Worm (Caenorhabditis elegans) whole organism, late embryonic: Measurements from ENCODE around the gene srsx-5.

ENCODE experiments used
- C38D4.7 ChIP-seq: fragments of 200-800 bp; sonication (Bioruptor generic); optimal IDR thresholded peaks from 2 replicates; lab custom pipeline; 2018; ENCODE audit warnings: mild to moderate bottlenecking, missing genetic modification characterization, moderate library complexity, missing compliant biosample characterization
- F13H6.1 ChIP-seq: sonication (generic microtip); optimal IDR thresholded peaks from 2 replicates; lab custom pipeline; 2016; ENCODE audit warnings: missing genetic modification characterization, missing compliant biosample characterization
- K02D7.2 ChIP-seq: sonication (generic microtip); optimal IDR thresholded peaks from 2 replicates; lab custom pipeline; 2017; ENCODE audit warnings: mild to moderate bottlenecking, missing genetic modification characterization, missing compliant biosample characterization
- K09A11.1 ChIP-seq: sonication (generic microtip); optimal IDR thresholded peaks from 2 replicates; lab custom pipeline; 2017; ENCODE audit warnings: antibody characterized with exemption, mild to moderate bottlenecking, missing genetic modification characterization, missing compliant biosample characterization; ENCODE audit not compliant: insufficient read depth
- Y22D7AL.16 ChIP-seq: sonication (generic microtip); optimal IDR thresholded peaks from 2 replicates; lab custom pipeline; 2016; ENCODE audit warnings: missing genetic modification characterization, missing compliant biosample characterization
- ahr-1 ChIP-seq: sonication (generic microtip); optimal IDR thresholded peaks from 2 replicates; lab custom pipeline; 2016; ENCODE audit warnings: missing genetic modification characterization, missing compliant biosample characterization
- ama-1 ChIP-seq: fragments of 150-350 bp; optimal IDR thresholded peaks from 2 replicates; lab custom pipeline; 2014
- ceh-14 ChIP-seq: sonication (generic microtip); optimal IDR thresholded peaks from 2 replicates; lab custom pipeline; 2016; ENCODE audit warnings: missing genotype, missing genetic modification characterization, missing compliant biosample characterization
- ceh-18 ChIP-seq: sonication (generic microtip); optimal IDR thresholded peaks from 2 replicates; lab custom pipeline; 2016; ENCODE audit warnings: missing genetic modification characterization, missing compliant biosample characterization
- ceh-19 ChIP-seq: fragments of 200-800 bp; sonication (Bioruptor generic); optimal IDR thresholded peaks from 2 replicates; lab custom pipeline; 2018; ENCODE audit warnings: mild to moderate bottlenecking, missing genetic modification characterization, missing compliant biosample characterization
- ceh-2 ChIP-seq: sonication (generic microtip); optimal IDR thresholded peaks from 2 replicates; lab custom pipeline; 2016; ENCODE audit warnings: missing genotype, missing genetic modification characterization, missing compliant biosample characterization
- ceh-30 ChIP-seq: fragments of 150-350 bp; optimal IDR thresholded peaks from 2 replicates; lab custom pipeline; 2014; ENCODE audit warnings: missing biosample characterization, missing genetic modification characterization
- ceh-31 ChIP-seq: sonication (generic microtip); optimal IDR thresholded peaks from 2 replicates; lab custom pipeline; 2016; ENCODE audit warnings: missing genetic modification characterization, missing compliant biosample characterization
- ceh-45 ChIP-seq: fragments of 200-800 bp; sonication (Bioruptor generic); IDR thresholded peaks from 2 replicates; pipeline ENCODE4 v1.3.6; 2022; ENCODE audit warnings: missing genetic modification reagents, missing genetic modification characterization, missing compliant biosample characterization
- ceh-48 ChIP-seq: sonication (generic microtip); optimal IDR thresholded peaks from 2 replicates; lab custom pipeline; 2016; ENCODE audit warnings: missing genetic modification characterization, inconsistent platforms, missing compliant biosample characterization
- ceh-6 ChIP-seq: fragments of 200-800 bp; sonication (Bioruptor generic); optimal IDR thresholded peaks from 2 replicates; lab custom pipeline; 2018; ENCODE audit warnings: mild to moderate bottlenecking, missing genetic modification characterization, missing compliant biosample characterization
- ceh-9 ChIP-seq: sonication (generic microtip); optimal IDR thresholded peaks from 2 replicates; lab custom pipeline; 2016; ENCODE audit warnings: mild to moderate bottlenecking, missing genetic modification characterization, inconsistent platforms, missing compliant biosample characterization
- dmd-4 ChIP-seq: sonication (generic microtip); optimal IDR thresholded peaks from 2 replicates; lab custom pipeline; 2016; ENCODE audit warnings: borderline replicate concordance, missing genetic modification characterization, missing compliant biosample characterization
- dve-1 ChIP-seq: sonication (generic microtip); optimal IDR thresholded peaks from 2 replicates; lab custom pipeline; 2017; ENCODE audit warnings: antibody characterized with exemption, mild to moderate bottlenecking, missing genetic modification characterization, missing compliant biosample characterization
- elt-2 ChIP-seq: sonication (generic microtip); optimal IDR thresholded peaks from 2 replicates; lab custom pipeline; 2016; ENCODE audit warnings: missing genetic modification reagents, missing genetic modification characterization, missing compliant biosample characterization
- elt-4 ChIP-seq: sonication (generic microtip); optimal IDR thresholded peaks from 2 replicates; lab custom pipeline; 2016; ENCODE audit warnings: missing genetic modification characterization, missing compliant biosample characterization
- eyg-1 ChIP-seq: sonication (generic microtip); optimal IDR thresholded peaks from 2 replicates; lab custom pipeline; 2016; ENCODE audit warnings: missing genotype, missing genetic modification characterization, missing compliant biosample characterization
- fax-1 ChIP-seq: sonication (generic microtip); optimal IDR thresholded peaks from 2 replicates; lab custom pipeline; 2016; ENCODE audit warnings: missing genotype, missing genetic modification characterization, missing compliant biosample characterization
- hlh-13 ChIP-seq: fragments of 200-800 bp; sonication (Bioruptor generic); optimal IDR thresholded peaks from 2 replicates; lab custom pipeline; 2018; ENCODE audit warnings: mild to moderate bottlenecking, missing genetic modification characterization, missing compliant biosample characterization
- hlh-15 ChIP-seq: sonication (generic microtip); optimal IDR thresholded peaks from 2 replicates; lab custom pipeline; 2016; ENCODE audit warnings: missing genetic modification characterization, missing compliant biosample characterization
- hlh-30 ChIP-seq: sonication (generic microtip); optimal IDR thresholded peaks from 2 replicates; lab custom pipeline; 2017; ENCODE audit warnings: antibody characterized with exemption, missing genetic modification characterization, missing compliant biosample characterization; ENCODE audit not compliant: insufficient read depth
- madf-2 ChIP-seq: sonication (generic microtip); optimal IDR thresholded peaks from 2 replicates; lab custom pipeline; 2017; ENCODE audit warnings: missing genetic modification characterization, missing compliant biosample characterization
- mec-3 ChIP-seq: sonication (generic microtip); optimal IDR thresholded peaks from 2 replicates; lab custom pipeline; 2016; ENCODE audit warnings: borderline replicate concordance, missing genetic modification characterization, missing compliant biosample characterization
- nhr-11 ChIP-seq: fragments of 150-350 bp; optimal IDR thresholded peaks from 2 replicates; lab custom pipeline; 2014; ENCODE audit warnings: missing biosample characterization, missing genetic modification characterization
- odd-2 ChIP-seq: sonication (generic microtip); optimal IDR thresholded peaks from 2 replicates; lab custom pipeline; 2017; ENCODE audit warnings: antibody characterized with exemption, mild to moderate bottlenecking, missing genetic modification characterization, missing compliant biosample characterization
- pag-3 ChIP-seq: sonication (generic microtip); optimal IDR thresholded peaks from 2 replicates; lab custom pipeline; 2016; ENCODE audit warnings: missing compliant biosample characterization, missing genetic modification characterization, borderline replicate concordance
- pat-9 ChIP-seq: fragments of 200-800 bp; sonication (Bioruptor generic); optimal IDR thresholded peaks from 2 replicates; lab custom pipeline; 2018; ENCODE audit warnings: mild to moderate bottlenecking, missing genetic modification characterization, moderate library complexity, missing compliant biosample characterization
- pha-4 ChIP-seq: fragments of 150-350 bp; optimal IDR thresholded peaks from 2 replicates; lab custom pipeline; 2018; ENCODE audit warnings: missing biosample characterization, missing genetic modification reagents, missing genetic modification characterization
- pqm-1 ChIP-seq: sonication (generic microtip); optimal IDR thresholded peaks from 2 replicates; lab custom pipeline; 2016; ENCODE audit warnings: missing genetic modification characterization, missing compliant biosample characterization
- pros-1 ChIP-seq: fragments of 150-350 bp; optimal IDR thresholded peaks from 2 replicates; lab custom pipeline; 2014; ENCODE audit warnings: missing biosample characterization, missing genetic modification reagents, missing genetic modification characterization
- ref-2 ChIP-seq: sonication (generic microtip); optimal IDR thresholded peaks from 2 replicates; lab custom pipeline; 2016; ENCODE audit warnings: missing genetic modification characterization, missing compliant biosample characterization
- rnt-1 ChIP-seq: sonication (generic microtip); optimal IDR thresholded peaks from 2 replicates; lab custom pipeline; 2016; ENCODE audit warnings: missing genetic modification characterization, missing compliant biosample characterization
- sox-2 ChIP-seq: fragments of 200-800 bp; sonication (Bioruptor generic); IDR thresholded peaks from 2 replicates; pipeline ENCODE4 v1.3.6; 2022; ENCODE audit warnings: missing genetic modification reagents, missing genetic modification characterization, missing compliant biosample characterization
- sox-4 ChIP-seq: sonication (generic microtip); optimal IDR thresholded peaks from 2 replicates; lab custom pipeline; 2017; ENCODE audit warnings: mild to moderate bottlenecking, missing genetic modification characterization, inconsistent platforms, missing compliant biosample characterization
- tbx-2 ChIP-seq: sonication (generic microtip); optimal IDR thresholded peaks from 2 replicates; lab custom pipeline; 2016; ENCODE audit warnings: missing genetic modification characterization, missing compliant biosample characterization
- unc-42 ChIP-seq: sonication (generic microtip); optimal IDR thresholded peaks from 2 replicates; lab custom pipeline; 2016; ENCODE audit warnings: missing genotype, missing genetic modification characterization, missing compliant biosample characterization
- ztf-16 ChIP-seq: sonication (generic microtip); optimal IDR thresholded peaks from 2 replicates; lab custom pipeline; 2017; ENCODE audit warnings: missing genetic modification characterization, missing compliant biosample characterization

The srsx-5 gene

ce11 chrV:7928660-7929059, at the start of gene srsx-5:
srsx-5 (plus strand) TSS chrV:7928960.
- TF ChIP-seq ceh-48 (tag; lab: Kevin White, UChicago) (no peak), pha-4 (tag; lab: Kevin White, UChicago) (no peak), rnt-1 (tag; lab: Kevin White, UChicago) (no peak), ceh-19 (GFP tag; lab: Kevin White, UChicago) (no peak), tbx-2 (tag; lab: Kevin White, UChicago) (no peak), ama-1 (lab: Kevin White, UChicago) (no peak), mec-3 (no peak), pat-9 (no peak), Y22D7AL.16 (no peak)

ce11 chrV:7884441-7884840, 44.3 kb upstream of the srsx-5 start:
- TF ChIP-seq madf-2 (tag; lab: Kevin White, UChicago) (no peak), elt-2 (tag; lab: Kevin White, UChicago) (no peak), hlh-15 (tag; lab: Kevin White, UChicago) (no peak), ceh-14 (no peak), ceh-31 (tag; lab: Kevin White, UChicago) (no peak), ceh-30 (no peak)

DNA sequence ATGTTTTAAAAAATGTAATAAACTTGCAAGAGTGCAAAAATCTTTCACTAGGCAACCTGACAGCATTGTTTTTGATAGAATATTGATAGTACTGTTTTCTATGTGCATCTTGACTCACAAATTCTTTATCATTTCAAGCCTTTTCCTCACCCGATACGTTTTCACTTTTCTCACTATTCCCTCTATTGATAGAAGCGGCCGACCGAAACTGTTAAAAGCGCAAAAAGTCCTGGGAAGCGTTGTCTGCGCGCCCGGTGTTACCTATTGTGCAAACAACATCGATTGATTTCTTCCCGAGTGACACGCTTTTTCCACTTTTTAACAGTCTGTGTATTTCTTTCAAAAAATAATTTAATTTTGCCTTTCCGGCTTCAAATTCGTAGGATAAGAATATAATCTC, 40.7 kb upstream of the srsx-5 start:
- TF ChIP-seq fax-1 (no peak), ceh-2 (tag; lab: Kevin White, UChicago) (no peak), hlh-13 (no peak), K02D7.2 (tag; lab: Kevin White, UChicago) (no peak), odd-2 (tag; lab: Kevin White, UChicago) (no peak), hlh-30 (no peak), ceh-9 (tag; lab: Kevin White, UChicago) (no peak)

ce11 chrV:7891230-7891629, 37.5 kb upstream of the srsx-5 start, which contains the start of gene F40A3.1:
F40A3.1 (plus strand) TSS chrV:7891530.
- TF ChIP-seq K09A11.1 (tag; lab: Kevin White, UChicago) (no peak), ceh-6 (GFP tag; lab: Kevin White, UChicago) (no peak), pros-1 (tag; lab: Kevin White, UChicago) (no peak), ztf-16 (tag; lab: Kevin White, UChicago) (no peak), dmd-4 (tag; lab: Kevin White, UChicago) (no peak), C38D4.7 (GFP tag; lab: Kevin White, UChicago) (no peak), eyg-1 (tag; lab: Kevin White, UChicago) (no peak), nhr-11 (tag; lab: Kevin White, UChicago) (no peak), ref-2 (tag; lab: Kevin White, UChicago) (no peak), elt-4 (tag; lab: Kevin White, UChicago) (no peak), pat-9 (no peak), pqm-1 (tag; lab: Kevin White, UChicago) (no peak), tbx-2 (tag; lab: Kevin White, UChicago) (no peak)

- TF ChIP-seq F13H6.1 (tag; lab: Kevin White, UChicago) (no peak), ceh-18 (tag; lab: Kevin White, UChicago) (no peak), ceh-14 (no peak), ceh-30 (no peak), dve-1 (tag; lab: Kevin White, UChicago) (no peak), ceh-45 (GFP tag; lab: Robert Waterston, UW) (no peak), pag-3 (tag; lab: Kevin White, UChicago) (no peak), unc-42 (tag; lab: Kevin White, UChicago) (no peak), tbx-2 (tag; lab: Kevin White, UChicago) (no peak), pat-9 (no peak), nhr-11 (tag; lab: Kevin White, UChicago) (no peak), fax-1 (no peak), K02D7.2 (tag; lab: Kevin White, UChicago) (no peak), sox-2 (GFP tag; lab: Robert Waterston, UW) (no peak), sox-4 (tag; lab: Kevin White, UChicago) (no peak), hlh-15 (tag; lab: Kevin White, UChicago) (no peak), ztf-16 (tag; lab: Kevin White, UChicago) (no peak), ama-1 (lab: Kevin White, UChicago) (no peak), ahr-1 (tag; lab: Kevin White, UChicago) (no peak)
Observed at ce11 chrV:7893812-7894381, 34.9 kb upstream of the srsx-5 start, which contains the start of gene F40A3.6. F40A3.6 (minus strand) TSS chrV:7893862.
